Worm (Caenorhabditis elegans) whole organism, L2 larva: ENCODE results near the gene srw-134.

Source experiments
- F13H6.1 ChIP-seq: sonication (generic microtip); optimal IDR thresholded peaks from 2 replicates; lab custom pipeline; 2016; ENCODE audit warnings: missing genetic modification characterization, missing compliant biosample characterization
- lsy-2 ChIP-seq, 2 experiments: fragments of 150-350 bp in 1 of 2; sonication (generic microtip) in 1 of 2; optimal IDR thresholded peaks; 2 replicates each; lab custom pipeline; 2014 to 2017; ENCODE audit warnings: missing biosample characterization in 2 of 2, missing genetic modification characterization in 2 of 2
- nhr-11 ChIP-seq: fragments of 150-350 bp; optimal IDR thresholded peaks from 2 replicates; lab custom pipeline; 2014; ENCODE audit warnings: missing biosample characterization, missing genetic modification characterization
- unc-39 ChIP-seq: fragments of 150-350 bp; optimal IDR thresholded peaks from 2 replicates; lab custom pipeline; 2014; ENCODE audit warnings: missing biosample characterization, missing genetic modification characterization

DNA sequence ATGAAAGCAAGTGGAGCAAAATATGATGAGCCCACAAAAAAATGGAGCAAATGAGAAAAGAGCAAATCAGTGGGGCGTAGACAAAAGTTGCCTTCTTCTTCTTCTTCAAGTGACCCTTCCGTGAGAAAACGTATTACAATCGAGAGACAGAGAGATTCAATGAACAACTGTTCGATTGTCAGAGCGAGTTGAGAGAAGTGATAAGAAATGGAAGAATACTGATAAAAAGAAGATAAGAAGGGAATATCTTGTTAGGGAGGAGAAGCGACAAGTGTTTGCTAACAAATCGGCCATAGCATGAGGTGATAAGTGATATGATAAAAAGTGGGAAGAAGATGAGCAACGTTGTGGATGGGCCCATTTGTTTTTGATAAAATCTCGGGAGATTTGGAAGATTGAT is 44.9 kb upstream of the srw-134 start:
- TF ChIP-seq lsy-2 (tag; optimal IDR thresholded peaks at IDR 0.05; lab: Kevin White, UChicago) (peak in 1 of 2 experiments; percentile 48), unc-39 (tag; lab: Kevin White, UChicago) (no peak), F13H6.1 (tag; lab: Kevin White, UChicago) (peak; percentile 85), nhr-11 (tag; lab: Kevin White, UChicago) (no peak)
